Worm (Caenorhabditis elegans): ENCODE data around the gene ZK1067.4.

DNA sequence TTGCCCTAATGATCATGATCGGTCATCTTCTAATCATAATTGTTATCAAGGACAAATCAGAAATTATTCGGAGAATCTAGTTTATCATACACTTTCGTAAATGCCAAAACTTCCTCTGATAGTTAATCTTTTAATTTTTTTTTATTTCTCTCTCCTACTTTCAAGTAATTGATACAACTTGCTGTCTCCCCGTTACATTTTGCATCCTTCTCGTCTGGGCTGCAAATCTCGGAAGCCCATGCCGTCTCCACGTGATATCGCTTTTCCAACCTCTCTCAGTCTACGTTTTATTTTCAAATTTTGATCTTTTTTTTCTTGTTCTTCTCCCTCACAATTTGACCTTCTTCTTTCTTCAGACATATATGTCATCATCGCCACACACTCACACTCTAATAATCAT is 49.2 kb upstream of the ZK1067.4 start, which contains the start of gene rhy-1:
- TF ChIP-seq flt-1 (GFP tag; IDR thresholded peaks at IDR 0.05): no peak
- no peak for TF ChIP-seq med-1 (GFP tag; optimal IDR thresholded peaks at IDR 0.05; ENCODE audit: insufficient read depth)
- no peak for TF ChIP-seq ztf-29 (GFP tag; IDR thresholded peaks at IDR 0.05)
- TF ChIP-seq tab-1 (GFP tag; IDR thresholded peaks at IDR 0.05): no peak
- no peak for TF ChIP-seq ztf-23 (GFP tag; IDR thresholded peaks at IDR 0.05)
- TF ChIP-seq ref-1 (GFP tag; conservative IDR thresholded peaks at IDR 0.05): no peak
- no peak for TF ChIP-seq T22C8.4 (GFP tag; IDR thresholded peaks at IDR 0.05)

Data from whole organism, midembryonic.